Fruit fly (Drosophila melanogaster): ENCODE measurements around the gene mRpS26.

The mRpS26 gene

DNA sequence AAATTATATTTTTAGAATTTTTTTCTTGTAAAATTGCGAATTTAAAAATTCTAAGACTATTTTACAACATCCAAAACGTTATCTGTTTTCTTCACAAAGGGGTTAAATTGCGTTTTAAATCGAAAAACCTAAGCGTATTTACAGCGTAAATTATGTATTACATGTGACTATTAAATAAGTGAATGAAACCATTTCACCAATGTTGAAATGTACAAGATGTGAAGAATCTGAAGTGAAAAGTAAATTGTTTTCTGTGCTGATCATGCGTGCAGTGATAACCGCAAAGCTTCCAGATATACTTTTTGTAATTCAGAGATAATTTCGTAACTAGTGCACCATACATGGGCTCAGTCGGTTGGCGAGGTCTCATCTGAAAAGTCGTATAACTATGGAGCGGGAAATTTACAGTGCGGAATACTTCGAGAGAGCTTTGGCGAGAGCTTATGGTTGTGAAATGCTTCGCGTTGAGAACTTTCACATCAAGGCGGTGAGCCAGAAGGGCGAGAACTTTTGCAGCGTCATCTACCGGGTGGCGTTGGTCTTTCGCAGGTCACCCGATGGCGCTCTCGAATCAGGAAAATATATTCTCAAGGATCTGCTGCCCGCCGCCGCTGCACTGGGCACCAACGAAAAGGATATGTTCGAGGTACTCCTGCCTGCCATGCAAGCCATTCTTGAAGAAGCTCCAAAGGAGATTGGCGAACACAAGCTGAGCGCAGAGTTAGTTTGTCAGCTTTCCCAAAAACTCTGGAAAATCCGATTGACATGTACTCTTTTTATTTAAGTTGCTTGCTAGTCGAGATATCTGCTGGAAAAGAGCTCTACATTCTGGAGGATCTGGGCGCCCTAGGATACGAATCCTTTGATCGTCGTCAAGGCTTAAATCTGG, 7.9 kb downstream of the mRpS26 start:
- TF ChIP-seq Snoo (tag; optimal IDR thresholded peaks at IDR 0.05) (no peak), CG15710 (tag; optimal IDR thresholded peaks at IDR 0.05) (peak; percentile 71), CG4496 (GFP tag; IDR thresholded peaks at IDR 0.05) (no peak; the same call in 1 of the 3 replicates), fd96Ca (GFP tag; IDR thresholded peaks at IDR 0.05) (no peak), rn (GFP tag; IDR thresholded peaks at IDR 0.05) (no peak), CG8301 (tag; optimal IDR thresholded peaks at IDR 0.05) (peak; percentile 50), Ets98B (GFP tag; IDR thresholded peaks at IDR 0.05) (peak; percentile 27; the same call in 1 of the 2 replicates), CG12605 (GFP tag; IDR thresholded peaks at IDR 0.05) (no peak), Pif1B (GFP tag; optimal IDR thresholded peaks at IDR 0.05) (peak; percentile 36), EcR (GFP tag; optimal IDR thresholded peaks at IDR 0.05) (no peak), CG17806 (tag; optimal IDR thresholded peaks at IDR 0.05) (peak; percentile 71), CG32121 (GFP tag; IDR thresholded peaks at IDR 0.05) (peak; percentile 33; the same call in 1 of the 2 replicates), CG9948 (tag; optimal IDR thresholded peaks at IDR 0.05) (peak; percentile 63), CG8159 (tag; optimal IDR thresholded peaks at IDR 0.05) (peak; percentile 73), D1 (tag; optimal IDR thresholded peaks at IDR 0.05) (peak; percentile 71), CG13204 (GFP tag; optimal IDR thresholded peaks at IDR 0.05) (no peak), CG14655 (GFP tag; optimal IDR thresholded peaks at IDR 0.05) (no peak), CG34367 (tag; optimal IDR thresholded peaks at IDR 0.05) (peak; percentile 35), Pif1A (GFP tag; optimal IDR thresholded peaks at IDR 0.05) (no peak), gl (tag; optimal IDR thresholded peaks at IDR 0.05) (no peak), CG10348 (GFP tag; IDR thresholded peaks at IDR 0.05) (no peak)

DNA sequence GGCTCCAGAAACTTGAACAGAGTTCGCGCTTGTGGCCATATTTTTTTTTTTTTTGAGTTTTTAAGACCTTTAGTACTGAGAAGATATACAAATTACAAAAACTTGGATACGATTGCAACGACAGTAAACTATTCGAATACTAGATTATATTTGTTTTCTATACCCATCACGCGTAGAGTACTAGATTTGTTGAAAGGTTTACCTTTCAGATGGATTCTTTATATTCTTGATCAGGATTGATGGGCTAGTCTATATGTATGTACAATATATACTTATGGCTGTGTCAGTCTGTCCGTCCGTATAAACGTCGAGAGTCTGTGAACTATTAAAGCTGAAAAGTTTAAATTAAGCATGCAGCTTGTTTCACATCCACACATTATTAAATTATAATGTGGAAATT, 15.5 kb downstream of the mRpS26 start, which contains the start of gene CG42853:
Gene CG42853, minus strand, starts transcription at position 101 of the 400 bp plus-strand sequence.
- TF ChIP-seq CG8301 (tag; optimal IDR thresholded peaks at IDR 0.05) (no peak), CG13204 (GFP tag; optimal IDR thresholded peaks at IDR 0.05) (no peak), CG17806 (tag; optimal IDR thresholded peaks at IDR 0.05) (no peak), CG15710 (tag; optimal IDR thresholded peaks at IDR 0.05) (no peak), gl (tag; optimal IDR thresholded peaks at IDR 0.05) (no peak), CG4496 (GFP tag; IDR thresholded peaks at IDR 0.05) (no peak), CG34367 (tag; optimal IDR thresholded peaks at IDR 0.05) (no peak), CG12605 (GFP tag; IDR thresholded peaks at IDR 0.05) (no peak)

DNA sequence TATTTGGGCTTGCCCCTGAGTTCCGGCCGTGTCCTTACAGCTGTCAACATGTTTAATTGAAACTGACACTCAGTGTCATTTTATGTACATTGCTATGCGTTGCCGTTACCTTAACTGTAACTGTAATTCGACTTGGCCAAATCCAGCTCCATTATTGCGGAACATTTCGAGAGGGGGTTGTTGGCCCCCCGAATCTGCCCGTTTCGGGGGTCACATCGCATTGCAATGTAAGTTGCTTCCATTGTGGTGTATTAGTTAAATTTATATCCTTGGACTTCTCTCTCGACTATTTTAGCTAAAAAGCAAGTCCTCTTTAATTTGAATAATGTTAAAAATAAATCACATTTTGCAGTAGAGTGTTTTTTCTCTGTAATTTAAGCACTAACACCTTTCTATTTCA, 17.8 kb downstream of the mRpS26 start:
- TF ChIP-seq Ets98B (GFP tag; IDR thresholded peaks at IDR 0.05) (no peak), rn (GFP tag; IDR thresholded peaks at IDR 0.05) (no peak), CG17806 (tag; optimal IDR thresholded peaks at IDR 0.05) (no peak), CG8159 (tag; optimal IDR thresholded peaks at IDR 0.05) (no peak), Pif1A (GFP tag; optimal IDR thresholded peaks at IDR 0.05) (no peak), CG14655 (GFP tag; optimal IDR thresholded peaks at IDR 0.05) (no peak), CG15710 (tag; optimal IDR thresholded peaks at IDR 0.05) (no peak), Snoo (tag; optimal IDR thresholded peaks at IDR 0.05) (no peak), CG13204 (GFP tag; optimal IDR thresholded peaks at IDR 0.05) (no peak), fd96Ca (GFP tag; IDR thresholded peaks at IDR 0.05) (no peak), CG9948 (tag; optimal IDR thresholded peaks at IDR 0.05) (no peak), Pif1B (GFP tag; optimal IDR thresholded peaks at IDR 0.05) (no peak), CG32121 (GFP tag; IDR thresholded peaks at IDR 0.05) (no peak), CG4496 (GFP tag; IDR thresholded peaks at IDR 0.05) (no peak), CG12605 (GFP tag; IDR thresholded peaks at IDR 0.05) (no peak), D1 (tag; optimal IDR thresholded peaks at IDR 0.05) (no peak), EcR (GFP tag; optimal IDR thresholded peaks at IDR 0.05) (no peak)

- TF ChIP-seq CG8301 (tag; optimal IDR thresholded peaks at IDR 0.05) (no peak), D1 (tag; optimal IDR thresholded peaks at IDR 0.05) (no peak), CG17806 (tag; optimal IDR thresholded peaks at IDR 0.05) (no peak), CG8159 (tag; optimal IDR thresholded peaks at IDR 0.05) (no peak), gl (tag; optimal IDR thresholded peaks at IDR 0.05) (no peak)
Measured at dm6 chr3L:18132589-18132988, 26.2 kb downstream of the mRpS26 start, which contains the start of gene Cyp312a1. Gene Cyp312a1 (minus strand): TSS chr3L:18132689.

- TF ChIP-seq rn (GFP tag; IDR thresholded peaks at IDR 0.05) (no peak), EcR (GFP tag; optimal IDR thresholded peaks at IDR 0.05) (peak; percentile 21), CG32121 (GFP tag; IDR thresholded peaks at IDR 0.05) (no peak), CG17806 (tag; optimal IDR thresholded peaks at IDR 0.05) (peak; percentile 41), CG14655 (GFP tag; optimal IDR thresholded peaks at IDR 0.05) (peak; percentile 22), CG8159 (tag; optimal IDR thresholded peaks at IDR 0.05) (peak; percentile 59), Pif1B (GFP tag; optimal IDR thresholded peaks at IDR 0.05) (peak; percentile 49), CG9948 (tag; optimal IDR thresholded peaks at IDR 0.05) (peak; percentile 22), CG10348 (GFP tag; IDR thresholded peaks at IDR 0.05) (0 out of 2 replicates have a peak, but pooled peaks have one; percentile 7), CG34367 (tag; optimal IDR thresholded peaks at IDR 0.05) (peak; percentile 12), Snoo (tag; optimal IDR thresholded peaks at IDR 0.05) (peak; percentile 55), Pif1A (GFP tag; optimal IDR thresholded peaks at IDR 0.05) (peak; percentile 31), Ets98B (GFP tag; IDR thresholded peaks at IDR 0.05) (no peak), D1 (tag; optimal IDR thresholded peaks at IDR 0.05) (no peak), CG4496 (GFP tag; IDR thresholded peaks at IDR 0.05) (no peak), CG15710 (tag; optimal IDR thresholded peaks at IDR 0.05) (peak; percentile 43)
Measured at dm6 chr3L:18137197-18137596, 30.8 kb downstream of the mRpS26 start.
